Worm (Caenorhabditis elegans) whole organism, mixed stage, embryonic: ENCODE measurements around the gene swt-4.
A peak's percentile ranks its signal among the peaks of the same experiment; 100 is the strongest.

ENCODE experiments used
- M03D4.4 ChIP-seq: sonication (generic microtip); optimal IDR thresholded peaks from 2 replicates; lab custom pipeline; 2017; ENCODE audit warnings: mild to moderate bottlenecking, missing genetic modification characterization, missing compliant biosample characterization
- bed-3 ChIP-seq: fragments of 200-800 bp; sonication (Bioruptor generic); optimal IDR thresholded peaks from 3 replicates; lab custom pipeline; 2018; ENCODE audit warnings: mild to moderate bottlenecking, missing genetic modification characterization, moderate library complexity, missing compliant biosample characterization
- blmp-1 ChIP-seq: fragments of 150-350 bp; optimal IDR thresholded peaks from 2 replicates; lab custom pipeline; 2014; ENCODE audit warnings: missing biosample characterization, missing genetic modification characterization
- ceh-39 ChIP-seq: fragments of 150-350 bp; optimal IDR thresholded peaks from 2 replicates; lab custom pipeline; 2014; ENCODE audit warnings: missing biosample characterization, missing genetic modification characterization
- ceh-43 ChIP-seq: fragments of 200-800 bp; sonication (Bioruptor generic); optimal IDR thresholded peaks from 2 replicates; lab custom pipeline; 2018; ENCODE audit warnings: mild to moderate bottlenecking, missing genetic modification characterization, moderate library complexity, missing compliant biosample characterization
- ceh-83 ChIP-seq: fragments of 200-800 bp; sonication (Bioruptor generic); optimal IDR thresholded peaks from 2 replicates; lab custom pipeline; 2018; ENCODE audit warnings: mild to moderate bottlenecking, missing genetic modification characterization, missing compliant biosample characterization
- ces-1 ChIP-seq: fragments of 150-350 bp; optimal IDR thresholded peaks from 2 replicates; lab custom pipeline; 2014; ENCODE audit warnings: missing biosample characterization, missing genetic modification reagents, missing genetic modification characterization
- cnd-1 ChIP-seq: fragments of 200-800 bp; sonication (Bioruptor generic); optimal IDR thresholded peaks from 2 replicates; lab custom pipeline; 2018; ENCODE audit warnings: mild to moderate bottlenecking, missing genetic modification characterization, missing compliant biosample characterization
- drap-1 ChIP-seq: fragments of 200-800 bp; sonication (Bioruptor generic); optimal IDR thresholded peaks from 3 replicates; lab custom pipeline; 2018; ENCODE audit warnings: mild to moderate bottlenecking, missing genetic modification characterization, missing compliant biosample characterization
- elt-3 ChIP-seq: fragments of 150-350 bp; optimal IDR thresholded peaks from 2 replicates; lab custom pipeline; 2014; ENCODE audit warnings: missing biosample characterization, missing genetic modification characterization
- flh-1 ChIP-seq: fragments of 200-800 bp; sonication (Bioruptor generic); optimal IDR thresholded peaks from 2 replicates; lab custom pipeline; 2018; ENCODE audit warnings: mild to moderate bottlenecking, missing genetic modification characterization, moderate library complexity, missing compliant biosample characterization
- hlh-1 ChIP-seq: fragments of 150-350 bp; optimal IDR thresholded peaks from 2 replicates; lab custom pipeline; 2014; ENCODE audit warnings: missing biosample characterization, missing genetic modification reagents, missing genetic modification characterization
- lin-13 ChIP-seq: fragments of 150-350 bp; optimal IDR thresholded peaks from 2 replicates; lab custom pipeline; 2014; ENCODE audit warnings: missing biosample characterization, missing genetic modification characterization
- lsy-2 ChIP-seq: fragments of 150-350 bp; optimal IDR thresholded peaks from 2 replicates; lab custom pipeline; 2014; ENCODE audit warnings: missing biosample characterization, missing genetic modification characterization
- mep-1 ChIP-seq: fragments of 150-350 bp; optimal IDR thresholded peaks from 2 replicates; lab custom pipeline; 2017; ENCODE audit warnings: missing biosample characterization, missing genetic modification reagents, missing genetic modification characterization, inconsistent platforms
- mls-2 ChIP-seq: sonication (generic microtip); optimal IDR thresholded peaks from 2 replicates; lab custom pipeline; 2016; ENCODE audit warnings: mild to moderate bottlenecking, missing genetic modification characterization, moderate library complexity, missing compliant biosample characterization
- nhr-12 ChIP-seq: fragments of 150-350 bp; optimal IDR thresholded peaks from 2 replicates; lab custom pipeline; 2014; ENCODE audit warnings: missing biosample characterization, missing genetic modification characterization
- nhr-237 ChIP-seq: fragments of 150-350 bp; optimal IDR thresholded peaks from 2 replicates; lab custom pipeline; 2014; ENCODE audit warnings: missing biosample characterization, missing genetic modification characterization
- nhr-28 ChIP-seq: fragments of 150-350 bp; optimal IDR thresholded peaks from 2 replicates; lab custom pipeline; 2014; ENCODE audit warnings: missing biosample characterization, missing genetic modification characterization
- nhr-76 ChIP-seq: sonication (generic microtip); optimal IDR thresholded peaks from 2 replicates; lab custom pipeline; 2017; ENCODE audit warnings: missing biosample characterization, missing genetic modification characterization
- pha-4 ChIP-seq: fragments of 150-350 bp; optimal IDR thresholded peaks from 2 replicates; lab custom pipeline; 2018; ENCODE audit warnings: missing biosample characterization, missing genetic modification reagents, missing genetic modification characterization
- sem-2 ChIP-seq: fragments of 200-800 bp; sonication (Bioruptor generic); optimal IDR thresholded peaks from 2 replicates; lab custom pipeline; 2018; ENCODE audit warnings: mild to moderate bottlenecking, missing genetic modification characterization, missing compliant biosample characterization
- snpc-4 ChIP-seq: fragments of 150-350 bp; optimal IDR thresholded peaks from 2 replicates; lab custom pipeline; 2014; ENCODE audit warnings: missing biosample characterization, missing genetic modification characterization
- sptf-1 ChIP-seq: sonication (generic microtip); optimal IDR thresholded peaks from 2 replicates; lab custom pipeline; 2017; ENCODE audit warnings: mild to moderate bottlenecking, missing genetic modification characterization, moderate library complexity, missing compliant biosample characterization
- tbx-8 ChIP-seq: fragments of 200-800 bp; sonication (Bioruptor generic); optimal IDR thresholded peaks from 2 replicates; lab custom pipeline; 2018; ENCODE audit warnings: mild to moderate bottlenecking, missing genetic modification characterization, moderate library complexity, missing compliant biosample characterization
- unc-120 ChIP-seq: sonication (generic microtip); optimal IDR thresholded peaks from 2 replicates; lab custom pipeline; 2017; ENCODE audit warnings: missing genetic modification characterization, missing compliant biosample characterization; ENCODE audit not compliant: poor library complexity, severe bottlenecking
- unc-39 ChIP-seq: fragments of 150-350 bp; optimal IDR thresholded peaks from 2 replicates; lab custom pipeline; 2014; ENCODE audit warnings: missing biosample characterization, missing genetic modification characterization
- unc-62 ChIP-seq: fragments of 150-350 bp; optimal IDR thresholded peaks from 2 replicates; lab custom pipeline; 2014; ENCODE audit warnings: missing biosample characterization, missing genetic modification reagents, missing genetic modification characterization
- zip-8 ChIP-seq: fragments of 150-350 bp; optimal IDR thresholded peaks from 2 replicates; lab custom pipeline; 2014; ENCODE audit warnings: missing biosample characterization, missing genetic modification characterization
- ztf-11 ChIP-seq: fragments of 150-350 bp; optimal IDR thresholded peaks from 2 replicates; lab custom pipeline; 2014; ENCODE audit warnings: missing biosample characterization, missing genetic modification characterization

Gene swt-4

ce11 chrIII:10599699-10600098, 29.2 kb downstream of the swt-4 start:
- TF ChIP-seq nhr-237: peak; percentile 15
- TF ChIP-seq lin-13 (tag; lab: Kevin White, UChicago): peak; percentile 36
- TF ChIP-seq pha-4 (tag; lab: Kevin White, UChicago): peak; percentile 51
- TF ChIP-seq ztf-11: no peak
- TF ChIP-seq ces-1: peak; percentile 54
- TF ChIP-seq unc-62: no peak
- no peak for TF ChIP-seq drap-1 (GFP tag; lab: Kevin White, UChicago)
- TF ChIP-seq snpc-4: no peak
- no peak for TF ChIP-seq bed-3
- peak; percentile 58 for TF ChIP-seq lsy-2 (tag; lab: Kevin White, UChicago)
- TF ChIP-seq hlh-1: no peak
- TF ChIP-seq mep-1: peak; percentile 64
- TF ChIP-seq ceh-39 (tag; lab: Kevin White, UChicago): no peak
- TF ChIP-seq unc-120 (tag; lab: Kevin White, UChicago): no peak
- TF ChIP-seq, all 35 proteins: peak for 6

- TF ChIP-seq nhr-28 (tag; lab: Kevin White, UChicago) (no peak), unc-39 (tag; lab: Kevin White, UChicago) (no peak), ztf-11 (no peak), pha-4 (tag; lab: Kevin White, UChicago) (no peak), zip-8 (no peak), flh-1 (GFP tag; lab: Kevin White, UChicago) (no peak), sptf-1 (no peak), bed-3 (no peak), ceh-43 (GFP tag; lab: Kevin White, UChicago) (no peak), nhr-237 (no peak), tbx-8 (no peak), unc-120 (tag; lab: Kevin White, UChicago) (no peak), elt-3 (tag; lab: Kevin White, UChicago) (no peak), lsy-2 (tag; lab: Kevin White, UChicago) (no peak), lin-13 (tag; lab: Kevin White, UChicago) (no peak), unc-62 (no peak), ceh-39 (tag; lab: Kevin White, UChicago) (no peak), mls-2 (tag; lab: Kevin White, UChicago) (no peak)
These were observed 32.6 kb downstream of the swt-4 start, which contains the start of gene Y39A1A.3 for ce11 chrIII:10596387-10596786. Y39A1A.3 (minus strand) TSS chrIII:10596487.

DNA sequence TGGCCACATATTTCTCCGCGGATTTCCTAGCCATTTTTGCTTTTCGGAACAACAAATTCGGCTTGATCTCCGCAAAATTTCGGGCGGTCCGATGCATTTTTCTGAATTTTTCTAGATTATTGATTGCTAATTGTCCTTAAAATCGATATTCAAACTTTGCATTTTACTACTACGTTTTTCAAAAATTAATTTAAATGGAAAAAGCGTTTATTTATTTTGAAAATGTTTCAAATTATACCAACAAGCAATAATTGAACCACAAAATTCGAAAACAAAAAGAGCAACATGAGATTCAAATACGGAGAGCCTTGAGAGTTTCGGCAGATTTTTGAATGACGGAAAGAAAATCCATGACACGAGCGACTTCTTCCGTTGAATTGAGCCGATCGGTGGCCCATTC, 33.9 kb downstream of the swt-4 start, which contains the start of gene Y45F3A.9:
Gene Y45F3A.9 (minus strand): TSS at position 101 of the 400 bp plus-strand sequence.
- no peak for TF ChIP-seq tbx-8
- TF ChIP-seq cnd-1: no peak
- no peak for TF ChIP-seq ceh-39 (tag; lab: Kevin White, UChicago)
- TF ChIP-seq sem-2 (GFP tag; lab: Kevin White, UChicago): no peak
- no peak for TF ChIP-seq nhr-12
- TF ChIP-seq ztf-11: no peak
- TF ChIP-seq unc-39 (tag; lab: Kevin White, UChicago): no peak
- no peak for TF ChIP-seq hlh-1
- TF ChIP-seq zip-8: no peak
- no peak for TF ChIP-seq snpc-4
- no peak for TF ChIP-seq lin-13 (tag; lab: Kevin White, UChicago)

ce11 chrIII:10592729-10593128, 36.2 kb downstream of the swt-4 start, which contains the start of gene Y45F3A.8:
Y45F3A.8 (minus strand) TSS chrIII:10592829.
- TF ChIP-seq M03D4.4 (tag; lab: Kevin White, UChicago): no peak
- TF ChIP-seq ceh-43 (GFP tag; lab: Kevin White, UChicago): no peak

ce11 chrIII:10592074-10592473, 36.9 kb downstream of the swt-4 start:
- peak; percentile 7 for TF ChIP-seq ceh-83 (GFP tag; lab: Kevin White, UChicago)
- no peak for TF ChIP-seq unc-39 (tag; lab: Kevin White, UChicago)

- TF ChIP-seq mep-1: no peak
- TF ChIP-seq ceh-83 (GFP tag; lab: Kevin White, UChicago): no peak
- TF ChIP-seq M03D4.4 (tag; lab: Kevin White, UChicago): no peak
- no peak for TF ChIP-seq sptf-1
- no peak for TF ChIP-seq unc-39 (tag; lab: Kevin White, UChicago)
- no peak for TF ChIP-seq lin-13 (tag; lab: Kevin White, UChicago)
- no peak for TF ChIP-seq blmp-1 (tag; lab: Kevin White, UChicago)
- TF ChIP-seq bed-3: no peak
- no peak for TF ChIP-seq lsy-2 (tag; lab: Kevin White, UChicago)
- no peak for TF ChIP-seq drap-1 (GFP tag; lab: Kevin White, UChicago)
- no peak for TF ChIP-seq nhr-28 (tag; lab: Kevin White, UChicago)
- no peak for TF ChIP-seq elt-3 (tag; lab: Kevin White, UChicago)
- TF ChIP-seq snpc-4: no peak
- TF ChIP-seq nhr-76 (tag; lab: Kevin White, UChicago): no peak
- no peak for TF ChIP-seq hlh-1
- no peak for TF ChIP-seq nhr-12
- TF ChIP-seq, all 35 proteins: peak for 0
These were observed 42.7 kb downstream of the swt-4 start, which contains the start of gene Y45F3A.5 for ce11 chrIII:10586243-10586642. Y45F3A.5 (minus strand) TSS chrIII:10586343.
